Fruit fly (Drosophila melanogaster): ENCODE measurements around the gene CG11760.

dm6 chr3R:8669900-8670528 lies 49.0 kb upstream of the CG11760 start:
- no peak for TF ChIP-seq CG9817 (tag; optimal IDR thresholded peaks at IDR 0.05)
- no peak for TF ChIP-seq CG6854 (GFP tag; optimal IDR thresholded peaks at IDR 0.05)
- TF ChIP-seq unpg (GFP tag; optimal IDR thresholded peaks at IDR 0.05), result no peak
- no peak for TF ChIP-seq Dek (tag; optimal IDR thresholded peaks at IDR 0.05)
- peak; percentile 14 for TF ChIP-seq lbe (GFP tag; optimal IDR thresholded peaks at IDR 0.05)
- no peak for TF ChIP-seq cwo (GFP tag; optimal IDR thresholded peaks at IDR 0.05)
- no peak for TF ChIP-seq gro (GFP tag; optimal IDR thresholded peaks at IDR 0.05)
- TF ChIP-seq CG17385 (GFP tag; optimal IDR thresholded peaks at IDR 0.05), result no peak
- no peak for TF ChIP-seq Mes4 (GFP tag; optimal IDR thresholded peaks at IDR 0.05)
- no peak for TF ChIP-seq pum (GFP tag; optimal IDR thresholded peaks at IDR 0.05)
